Worm (Caenorhabditis elegans) whole organism, L1 larva: Measurements from ENCODE around the gene tbb-1.

Experiments
- C04F5.9 ChIP-seq: sonication (generic microtip); optimal IDR thresholded peaks from 2 replicates; lab custom pipeline; 2016; ENCODE audit warnings: missing genetic modification characterization, missing compliant biosample characterization
- C34B4.2 ChIP-seq: sonication (generic microtip); optimal IDR thresholded peaks from 2 replicates; lab custom pipeline; 2017; ENCODE audit warnings: mild to moderate bottlenecking, missing genetic modification characterization, missing compliant biosample characterization
- F16B12.6 ChIP-seq: fragments of 150-350 bp; optimal IDR thresholded peaks from 2 replicates; lab custom pipeline; 2014; ENCODE audit warnings: missing biosample characterization, missing genetic modification characterization
- Y116A8C.19 ChIP-seq: sonication (generic microtip); optimal IDR thresholded peaks from 2 replicates; lab custom pipeline; 2016; ENCODE audit warnings: missing compliant biosample characterization, missing genetic modification characterization, borderline replicate concordance
- aha-1 ChIP-seq: fragments of 150-350 bp; optimal IDR thresholded peaks from 2 replicates; lab custom pipeline; 2014; ENCODE audit warnings: missing biosample characterization, missing genetic modification characterization
- alr-1 ChIP-seq: fragments of 200-800 bp; sonication (Bioruptor generic); optimal IDR thresholded peaks from 2 replicates; lab custom pipeline; 2018; ENCODE audit warnings: borderline replicate concordance, mild to moderate bottlenecking, missing genetic modification characterization, missing compliant biosample characterization
- aly-2 ChIP-seq: fragments of 150-350 bp; optimal IDR thresholded peaks from 2 replicates; lab custom pipeline; 2014; ENCODE audit warnings: missing biosample characterization, missing genetic modification characterization
- ama-1 ChIP-seq: fragments of 150-350 bp; optimal IDR thresholded peaks from 2 replicates; lab custom pipeline; 2014
- blmp-1 ChIP-seq: fragments of 150-350 bp; optimal IDR thresholded peaks from 2 replicates; lab custom pipeline; 2014; ENCODE audit warnings: missing biosample characterization, missing genetic modification characterization
- ceh-82 ChIP-seq, 3 experiments: fragments of 150-350 bp in 1 of 3; sonication (generic microtip) in 2 of 3; optimal IDR thresholded peaks; 2 replicates each; lab custom pipeline; 2014 to 2017; ENCODE audit warnings: missing biosample characterization in 3 of 3, missing genetic modification characterization in 3 of 3
- ceh-88 ChIP-seq: fragments of 200-800 bp; sonication (Bioruptor generic); IDR thresholded peaks from 2 replicates; pipeline ENCODE4 v1.3.6; 2022; ENCODE audit warnings: missing genetic modification characterization, missing compliant biosample characterization
- dpl-1 ChIP-seq, 3 experiments: fragments of 150-350 bp in 2 of 3; sonication (generic microtip) in 1 of 3; optimal IDR thresholded peaks; 2 replicates each; lab custom pipeline; 2014 to 2017; ENCODE audit warnings: missing biosample characterization in 3 of 3, missing genetic modification characterization in 3 of 3, missing genetic modification reagents in 3 of 3
- dsc-1 ChIP-seq: sonication (generic microtip); optimal IDR thresholded peaks from 2 replicates; lab custom pipeline; 2016; ENCODE audit warnings: mild to moderate bottlenecking, missing genetic modification characterization, missing compliant biosample characterization
- efl-3 ChIP-seq: fragments of 200-800 bp; sonication (Bioruptor generic); optimal IDR thresholded peaks from 2 replicates; lab custom pipeline; 2018; ENCODE audit warnings: mild to moderate bottlenecking, missing genetic modification characterization, missing compliant biosample characterization
- egl-27 ChIP-seq, 2 experiments: fragments of 150-350 bp in 1 of 2; sonication (generic microtip); optimal IDR thresholded peaks; 3 replicates each; lab custom pipeline; 2017 to 2018; ENCODE audit warnings: missing biosample characterization in 2 of 2, missing genetic modification characterization in 2 of 2, missing genetic modification reagents in 2 of 2
- elt-2 ChIP-seq: sonication (generic microtip); optimal IDR thresholded peaks from 2 replicates; lab custom pipeline; 2016; ENCODE audit warnings: missing genetic modification characterization, mild to moderate bottlenecking, inconsistent platforms, missing compliant biosample characterization, missing genetic modification reagents
- ets-5 ChIP-seq: fragments of 200-800 bp; sonication (Bioruptor generic); IDR thresholded peaks from 2 replicates; pipeline ENCODE4 v1.3.6; 2022; ENCODE audit warnings: missing genetic modification characterization, missing compliant biosample characterization
- fkh-4 ChIP-seq: sonication (generic microtip); optimal IDR thresholded peaks from 2 replicates; lab custom pipeline; 2016; ENCODE audit warnings: missing compliant biosample characterization, missing genetic modification characterization, borderline replicate concordance
- fkh-8 ChIP-seq: sonication (generic microtip); optimal IDR thresholded peaks from 2 replicates; lab custom pipeline; 2016; ENCODE audit warnings: mild to moderate bottlenecking, missing genetic modification characterization, missing compliant biosample characterization
- grh-1 ChIP-seq: fragments of 200-800 bp; sonication (Bioruptor generic); IDR thresholded peaks from 2 replicates; pipeline ENCODE4 v1.3.6; 2022; ENCODE audit warnings: missing genetic modification reagents, missing genetic modification characterization, missing compliant biosample characterization
- hpl-2 ChIP-seq: fragments of 150-350 bp; optimal IDR thresholded peaks from 2 replicates; lab custom pipeline; 2014; ENCODE audit warnings: missing biosample characterization, missing genetic modification reagents, missing genetic modification characterization
- irx-1 ChIP-seq: sonication (generic microtip); optimal IDR thresholded peaks from 2 replicates; lab custom pipeline; 2016; ENCODE audit warnings: missing genetic modification characterization, missing compliant biosample characterization
- jun-1 ChIP-seq: fragments of 150-350 bp; optimal IDR thresholded peaks from 2 replicates; lab custom pipeline; 2014; ENCODE audit warnings: missing biosample characterization, missing genetic modification reagents, missing genetic modification characterization
- lin-13 ChIP-seq: fragments of 150-350 bp; optimal IDR thresholded peaks from 2 replicates; lab custom pipeline; 2014; ENCODE audit warnings: missing biosample characterization, missing genetic modification reagents, missing genetic modification characterization
- lin-35 ChIP-seq, 2 experiments: fragments of 150-350 bp; optimal IDR thresholded peaks; 2 replicates each; lab custom pipeline; 2014; ENCODE audit warnings: missing biosample characterization in 2 of 2, missing genetic modification characterization in 2 of 2, missing genetic modification reagents in 2 of 2
- lir-3 ChIP-seq: sonication (generic microtip); optimal IDR thresholded peaks from 2 replicates; lab custom pipeline; 2016; ENCODE audit warnings: mild to moderate bottlenecking, missing genetic modification characterization, moderate library complexity, missing compliant biosample characterization; ENCODE audit not compliant: poor library complexity
- lsy-2 ChIP-seq, 2 experiments: fragments of 150-350 bp; optimal IDR thresholded peaks; 2 replicates each; lab custom pipeline; 2014; ENCODE audit warnings: missing biosample characterization in 2 of 2, missing genetic modification characterization in 2 of 2
- mef-2 ChIP-seq: fragments of 150-350 bp; optimal IDR thresholded peaks from 2 replicates; lab custom pipeline; 2014; ENCODE audit warnings: missing biosample characterization, missing genetic modification characterization
- nhr-11 ChIP-seq: fragments of 150-350 bp; optimal IDR thresholded peaks from 2 replicates; lab custom pipeline; 2014; ENCODE audit warnings: missing biosample characterization, missing genetic modification characterization
- nhr-12 ChIP-seq: sonication (generic microtip); optimal IDR thresholded peaks from 2 replicates; lab custom pipeline; 2017; ENCODE audit warnings: missing biosample characterization, missing genetic modification characterization
- nhr-20 ChIP-seq: sonication (generic microtip); optimal IDR thresholded peaks from 2 replicates; lab custom pipeline; 2016; ENCODE audit warnings: mild to moderate bottlenecking, missing genetic modification characterization, missing compliant biosample characterization
- nhr-237 ChIP-seq: fragments of 150-350 bp; optimal IDR thresholded peaks from 2 replicates; lab custom pipeline; 2014; ENCODE audit warnings: missing biosample characterization, missing genetic modification characterization
- nhr-28 ChIP-seq: fragments of 150-350 bp; optimal IDR thresholded peaks from 2 replicates; lab custom pipeline; 2014; ENCODE audit warnings: missing biosample characterization, missing genetic modification characterization
- nhr-84 ChIP-seq: sonication (generic microtip); optimal IDR thresholded peaks from 2 replicates; lab custom pipeline; 2017; ENCODE audit warnings: missing biosample characterization, missing genetic modification characterization
- nhr-85 ChIP-seq: sonication (generic microtip); peaks from one replicate; lab custom pipeline; 2016; ENCODE audit warnings: missing genetic modification characterization, inconsistent platforms, missing compliant biosample characterization
- pag-3 ChIP-seq: sonication (generic microtip); optimal IDR thresholded peaks from 2 replicates; lab custom pipeline; 2017; ENCODE audit warnings: missing genetic modification characterization, mild to moderate bottlenecking, missing compliant biosample characterization, antibody characterized with exemption, borderline replicate concordance; ENCODE audit not compliant: insufficient read depth
- pax-3 ChIP-seq: fragments of 200-800 bp; sonication (Bioruptor generic); optimal IDR thresholded peaks from 2 replicates; lab custom pipeline; 2018; ENCODE audit warnings: mild to moderate bottlenecking, missing genetic modification characterization, moderate library complexity, missing compliant biosample characterization
- rnt-1 ChIP-seq: sonication (generic microtip); optimal IDR thresholded peaks from 2 replicates; lab custom pipeline; 2016; ENCODE audit warnings: mild to moderate bottlenecking, missing genetic modification characterization, moderate library complexity, missing compliant biosample characterization
- skn-1 ChIP-seq: fragments of 150-350 bp; optimal IDR thresholded peaks from 2 replicates; lab custom pipeline; 2014; ENCODE audit warnings: missing biosample characterization, missing genetic modification characterization
- snpc-4 ChIP-seq: fragments of 150-350 bp; optimal IDR thresholded peaks from 2 replicates; lab custom pipeline; 2014; ENCODE audit warnings: missing biosample characterization, missing genetic modification characterization
- sox-4 ChIP-seq: sonication (generic microtip); optimal IDR thresholded peaks from 2 replicates; lab custom pipeline; 2016; ENCODE audit warnings: missing genetic modification characterization, missing compliant biosample characterization
- sptf-1 ChIP-seq: fragments of 150-350 bp; optimal IDR thresholded peaks from 2 replicates; lab custom pipeline; 2014; ENCODE audit warnings: missing biosample characterization, missing genetic modification characterization
- swsn-7 ChIP-seq: sonication (generic microtip); optimal IDR thresholded peaks from 2 replicates; lab custom pipeline; 2016; ENCODE audit warnings: missing genetic modification characterization, missing compliant biosample characterization
- tlp-1 ChIP-seq: fragments of 150-350 bp; optimal IDR thresholded peaks from 2 replicates; lab custom pipeline; 2014; ENCODE audit warnings: missing biosample characterization, missing genetic modification characterization
- unc-130 ChIP-seq: fragments of 150-350 bp; optimal IDR thresholded peaks from 2 replicates; lab custom pipeline; 2017; ENCODE audit warnings: missing biosample characterization, missing genetic modification characterization, inconsistent platforms
- unc-30 ChIP-seq: sonication (generic microtip); optimal IDR thresholded peaks from 2 replicates; lab custom pipeline; 2017; ENCODE audit warnings: missing biosample characterization, missing genetic modification characterization
- vab-15 ChIP-seq: sonication (generic microtip); optimal IDR thresholded peaks from 2 replicates; lab custom pipeline; 2017; ENCODE audit warnings: missing genotype, mild to moderate bottlenecking, missing genetic modification characterization, missing compliant biosample characterization
- zag-1 ChIP-seq: fragments of 150-350 bp; optimal IDR thresholded peaks from 2 replicates; lab custom pipeline; 2014; ENCODE audit warnings: missing biosample characterization, missing genetic modification characterization
- ztf-11 ChIP-seq, 2 experiments: sonication (generic microtip); optimal IDR thresholded peaks; 2 replicates each; lab custom pipeline; 2016 to 2017; ENCODE audit warnings: missing genetic modification characterization in 2 of 2, missing biosample characterization in 1 of 2, missing compliant biosample characterization in 1 of 2
- ztf-4 ChIP-seq: fragments of 150-350 bp; optimal IDR thresholded peaks from 2 replicates; lab custom pipeline; 2014; ENCODE audit warnings: missing biosample characterization, missing genetic modification characterization

The tbb-1 gene

ce11 chrIII:10759050-10760023, 17.1 kb upstream of the tbb-1 start, which contains the start of gene tasp-1 (continued):
- TF ChIP-seq pax-3: peak; percentile 100
- peak; percentile 80 for TF ChIP-seq F16B12.6 (tag; lab: Kevin White, UChicago)
- TF ChIP-seq nhr-237 (tag; lab: Kevin White, UChicago): peak; percentile 99
- peak; percentile 97 for TF ChIP-seq elt-2
- peak; percentile 98 for TF ChIP-seq C04F5.9 (tag; lab: Kevin White, UChicago)
- TF ChIP-seq sox-4 (tag; lab: Kevin White, UChicago): peak; percentile 100
- TF ChIP-seq hpl-2 (GFP tag; lab: Kevin White, UChicago): no peak
- TF ChIP-seq nhr-84 (tag; lab: Kevin White, UChicago): peak; percentile 90
- peak; percentile 57 for TF ChIP-seq nhr-28 (tag; lab: Kevin White, UChicago)
- peak; percentile 100 for TF ChIP-seq irx-1 (tag; lab: Kevin White, UChicago)
- peak; percentile 100 for TF ChIP-seq ceh-82 (tag; optimal IDR thresholded peaks at IDR 0.05; lab: Kevin White, UChicago)
- peak; percentile 100 for TF ChIP-seq swsn-7 (tag; lab: Kevin White, UChicago)
- peak; percentile 100 for TF ChIP-seq dsc-1 (tag; lab: Kevin White, UChicago)
- peak; percentile 95 for TF ChIP-seq Y116A8C.19 (tag; lab: Kevin White, UChicago)
- TF ChIP-seq C34B4.2 (tag; lab: Kevin White, UChicago): peak; percentile 96
- peak; percentile 96 for TF ChIP-seq zag-1 (tag; lab: Kevin White, UChicago)
- no peak for TF ChIP-seq sptf-1
- TF ChIP-seq unc-130 (tag; lab: Kevin White, UChicago): peak; percentile 100
- TF ChIP-seq grh-1: peak; percentile 99
- TF ChIP-seq ets-5: peak; percentile 89; the same call in 1 of the 2 replicates
- TF ChIP-seq lir-3: peak; percentile 99
- TF ChIP-seq dpl-1 (GFP tag; optimal IDR thresholded peaks at IDR 0.05; lab: Kevin White, UChicago): peak; percentile 100
- peak; percentile 94 for TF ChIP-seq mef-2 (tag; lab: Kevin White, UChicago)
- peak; percentile 94 to 95 for TF ChIP-seq egl-27 (tag; optimal IDR thresholded peaks at IDR 0.05; lab: Kevin White, UChicago)
- TF ChIP-seq aly-2 (tag; lab: Kevin White, UChicago): peak; percentile 97
- peak; percentile 100 for TF ChIP-seq rnt-1 (tag; lab: Kevin White, UChicago)
- TF ChIP-seq jun-1 (tag; lab: Kevin White, UChicago): peak; percentile 100
- TF ChIP-seq nhr-11 (tag; lab: Kevin White, UChicago): peak; percentile 98
- TF ChIP-seq ztf-11 (tag; optimal IDR thresholded peaks at IDR 0.05; lab: Kevin White, UChicago): peak in 1 of 2 experiments; percentile 100
- peak; percentile 100 for TF ChIP-seq ztf-4 (tag; lab: Kevin White, UChicago)
- TF ChIP-seq nhr-12: peak; percentile 76
- TF ChIP-seq pag-3 (tag; lab: Kevin White, UChicago): peak; percentile 1
- TF ChIP-seq snpc-4: peak; percentile 93
- TF ChIP-seq lsy-2 (tag; optimal IDR thresholded peaks at IDR 0.05; lab: Kevin White, UChicago): peak; percentile 98 to 99
- peak; percentile 77 for TF ChIP-seq ama-1 (lab: Kevin White, UChicago)
- TF ChIP-seq lin-35 (GFP tag; optimal IDR thresholded peaks at IDR 0.05; lab: Kevin White, UChicago): peak; percentile 100
- TF ChIP-seq nhr-20 (tag; lab: Kevin White, UChicago): peak; percentile 100
- no peak for TF ChIP-seq tlp-1
- TF ChIP-seq nhr-85 (tag; lab: Kevin White, UChicago): peak; percentile 100
- peak; percentile 100 for TF ChIP-seq fkh-8 (tag; lab: Kevin White, UChicago)
- peak; percentile 99 for TF ChIP-seq skn-1 (tag; lab: Kevin White, UChicago)
- TF ChIP-seq unc-30: peak; percentile 19
- TF ChIP-seq aha-1 (tag; lab: Kevin White, UChicago): peak; percentile 98
- TF ChIP-seq fkh-4 (tag; lab: Kevin White, UChicago): peak; percentile 98
- TF ChIP-seq vab-15: peak; percentile 100
- peak; percentile 100 for TF ChIP-seq ceh-88 (GFP tag; lab: Robert Waterston, UW)
- TF ChIP-seq lin-13 (GFP tag; lab: Kevin White, UChicago): peak; percentile 100
- TF ChIP-seq efl-3 (GFP tag; lab: Kevin White, UChicago): peak; percentile 81
- TF ChIP-seq blmp-1 (tag; lab: Kevin White, UChicago): peak; percentile 82
- TF ChIP-seq alr-1 (tag; lab: Kevin White, UChicago): no peak
